Worm (Caenorhabditis elegans): ENCODE results near the gene ttr-12.

Gene ttr-12

ce11 chrV:20625260-20625659 lies 16.7 kb upstream of the ttr-12 start:
- no peak for TF ChIP-seq ceh-82 (tag; optimal IDR thresholded peaks at IDR 0.05)
- TF ChIP-seq lin-39 (tag; optimal IDR thresholded peaks at IDR 0.05), result no peak
- no peak for TF ChIP-seq F13H6.1 (tag; optimal IDR thresholded peaks at IDR 0.05)
- no peak for TF ChIP-seq ztf-1 (GFP tag; conservative IDR thresholded peaks at IDR 0.05)
- no peak for TF ChIP-seq lin-11 (tag; optimal IDR thresholded peaks at IDR 0.05)
- TF ChIP-seq crh-2 (tag; optimal IDR thresholded peaks at IDR 0.05), result no peak
- no peak for TF ChIP-seq nhr-21 (tag; optimal IDR thresholded peaks at IDR 0.05)
- TF ChIP-seq sma-3 (GFP tag; optimal IDR thresholded peaks at IDR 0.05), result no peak
- TF ChIP-seq alr-1 (tag; optimal IDR thresholded peaks at IDR 0.05), result no peak
- TF ChIP-seq Y55F3AM.14 (GFP tag; optimal IDR thresholded peaks at IDR 0.05), result no peak
- TF ChIP-seq ztf-11 (tag; optimal IDR thresholded peaks at IDR 0.05), result no peak
- TF ChIP-seq aly-2 (tag; optimal IDR thresholded peaks at IDR 0.05), result no peak
- TF ChIP-seq unc-39 (tag; optimal IDR thresholded peaks at IDR 0.05), result no peak
- TF ChIP-seq sma-9 (GFP tag; optimal IDR thresholded peaks at IDR 0.05), result no peak
- no peak for TF ChIP-seq sma-9 (tag; optimal IDR thresholded peaks at IDR 0.05)

- TF ChIP-seq ztf-1 (GFP tag; conservative IDR thresholded peaks at IDR 0.05), result no peak
- no peak for TF ChIP-seq ztf-4 (tag; optimal IDR thresholded peaks at IDR 0.05)
- no peak for TF ChIP-seq F13H6.1 (tag; optimal IDR thresholded peaks at IDR 0.05)
- TF ChIP-seq dmd-4 (tag; optimal IDR thresholded peaks at IDR 0.05), result no peak
These were observed 14.5 kb upstream of the ttr-12 start, which contains the start of gene F46B3.8 for ce11 chrV:20623060-20623459. F46B3.8 (minus strand) TSS chrV:20623160.

ce11 chrV:20618632-20619031 lies 10.0 kb upstream of the ttr-12 start, which contains the start of gene F46B3.7:
F46B3.7 (minus strand) TSS chrV:20618732.
- TF ChIP-seq sem-4 (tag; optimal IDR thresholded peaks at IDR 0.05) (no peak), mdl-1 (tag; optimal IDR thresholded peaks at IDR 0.05) (no peak), sma-9 (GFP tag; optimal IDR thresholded peaks at IDR 0.05) (no peak), sma-9 (tag; optimal IDR thresholded peaks at IDR 0.05) (no peak), nhr-6 (tag; optimal IDR thresholded peaks at IDR 0.05) (no peak), lin-39 (tag; optimal IDR thresholded peaks at IDR 0.05) (no peak), elt-1 (tag; optimal IDR thresholded peaks at IDR 0.05) (no peak), unc-55 (GFP tag; optimal IDR thresholded peaks at IDR 0.05) (no peak)

ce11 chrV:20609494-20609893 lies 906 bp upstream of the ttr-12 start, which contains the start of gene grd-2:
grd-2 (plus strand) TSS chrV:20609794.
- TF ChIP-seq nhr-21 (tag; optimal IDR thresholded peaks at IDR 0.05), result no peak

- no peak for TF ChIP-seq C34F6.9 (tag; optimal IDR thresholded peaks at IDR 0.05)
- TF ChIP-seq mdl-1 (tag; optimal IDR thresholded peaks at IDR 0.05), result no peak
- no peak for TF ChIP-seq nhr-12 (tag; optimal IDR thresholded peaks at IDR 0.05)
- no peak for TF ChIP-seq nhr-10 (tag; optimal IDR thresholded peaks at IDR 0.05)
These were observed 2.0 kb downstream of the ttr-12 start, which contains the start of gene F46B3.23 for ce11 chrV:20606617-20607016. F46B3.23 (minus strand) TSS chrV:20606717.

ce11 chrV:20604606-20605155 lies 3.9 kb downstream of the ttr-12 start, which contains the start of gene ttr-57:
ttr-57 (plus strand) TSS chrV:20605105.
- TF ChIP-seq ztf-1 (GFP tag; conservative IDR thresholded peaks at IDR 0.05) (no peak), R02D3.7 (tag; optimal IDR thresholded peaks at IDR 0.05) (no peak), nhr-237 (tag; optimal IDR thresholded peaks at IDR 0.05) (no peak), alr-1 (tag; optimal IDR thresholded peaks at IDR 0.05) (no peak), sma-3 (GFP tag; optimal IDR thresholded peaks at IDR 0.05) (no peak), nhr-6 (tag; optimal IDR thresholded peaks at IDR 0.05) (no peak)

ce11 chrV:20603014-20603413 lies 5.6 kb downstream of the ttr-12 start, which contains the start of gene ttr-11:
ttr-11 (plus strand) TSS chrV:20603314.
- no peak for TF ChIP-seq ama-1 (optimal IDR thresholded peaks at IDR 0.05)
- TF ChIP-seq gmeb-1 (tag; optimal IDR thresholded peaks at IDR 0.05), result no peak
- TF ChIP-seq nhr-21 (tag; optimal IDR thresholded peaks at IDR 0.05), result no peak
- TF ChIP-seq nhr-11 (tag; optimal IDR thresholded peaks at IDR 0.05), result no peak

Measured in whole organism, L2 larva.